Worm (Caenorhabditis elegans) whole organism, L1 larva: ENCODE measurements around the gene W07E11.1.
"Not testable (repeated sequence)": the region's sequence is repeated elsewhere in the genome, so short reads cannot be mapped to it uniquely, and the experiment has no call there.

Experiments used
- C16A3.4 ChIP-seq: fragments of 150-350 bp; optimal IDR thresholded peaks from 2 replicates; lab custom pipeline; 2014; ENCODE audit warnings: missing biosample characterization, missing genetic modification characterization
- Y116A8C.19 ChIP-seq: sonication (generic microtip); optimal IDR thresholded peaks from 2 replicates; lab custom pipeline; 2016; ENCODE audit warnings: missing compliant biosample characterization, missing genetic modification characterization, borderline replicate concordance
- alr-1 ChIP-seq: fragments of 200-800 bp; sonication (Bioruptor generic); optimal IDR thresholded peaks from 2 replicates; lab custom pipeline; 2018; ENCODE audit warnings: borderline replicate concordance, mild to moderate bottlenecking, missing genetic modification characterization, missing compliant biosample characterization
- ceh-63 ChIP-seq: fragments of 200-800 bp; sonication (Bioruptor generic); optimal IDR thresholded peaks from 2 replicates; lab custom pipeline; 2018; ENCODE audit warnings: mild to moderate bottlenecking, missing genetic modification characterization, missing compliant biosample characterization
- ceh-8 ChIP-seq: fragments of 200-800 bp; sonication (Bioruptor generic); optimal IDR thresholded peaks from 2 replicates; lab custom pipeline; 2018; ENCODE audit warnings: mild to moderate bottlenecking, missing genetic modification characterization, moderate library complexity, missing compliant biosample characterization
- ceh-82 ChIP-seq, 3 experiments: fragments of 150-350 bp in 1 of 3; sonication (generic microtip) in 2 of 3; optimal IDR thresholded peaks; 2 replicates each; lab custom pipeline; 2014 to 2017; ENCODE audit warnings: missing biosample characterization in 3 of 3, missing genetic modification characterization in 3 of 3
- ceh-88 ChIP-seq: fragments of 200-800 bp; sonication (Bioruptor generic); IDR thresholded peaks from 2 replicates; pipeline ENCODE4 v1.3.6; 2022; ENCODE audit warnings: missing genetic modification characterization, missing compliant biosample characterization
- ces-1 ChIP-seq: fragments of 150-350 bp; optimal IDR thresholded peaks from 2 replicates; lab custom pipeline; 2014; ENCODE audit warnings: missing biosample characterization, missing genetic modification reagents, missing genetic modification characterization
- dsc-1 ChIP-seq: sonication (generic microtip); optimal IDR thresholded peaks from 2 replicates; lab custom pipeline; 2016; ENCODE audit warnings: mild to moderate bottlenecking, missing genetic modification characterization, missing compliant biosample characterization
- efl-1 ChIP-seq, 4 experiments: fragments of 150-350 bp; optimal IDR thresholded peaks in 3 of 4; peaks in 1 of 4; 1 replicate in 1 of 4; 2 replicates in 3 of 4; lab custom pipeline; 2014; ENCODE audit warnings: missing biosample characterization in 2 of 4, missing genetic modification characterization in 2 of 4, missing genetic modification reagents in 2 of 4
- egl-13 ChIP-seq: sonication (generic microtip); optimal IDR thresholded peaks from 2 replicates; lab custom pipeline; 2016; ENCODE audit warnings: missing genotype, missing genetic modification reagents, missing genetic modification characterization, missing compliant biosample characterization
- egl-27 ChIP-seq, 2 experiments: fragments of 150-350 bp in 1 of 2; sonication (generic microtip); optimal IDR thresholded peaks; 3 replicates each; lab custom pipeline; 2017 to 2018; ENCODE audit warnings: missing biosample characterization in 2 of 2, missing genetic modification characterization in 2 of 2, missing genetic modification reagents in 2 of 2
- fkh-8 ChIP-seq: sonication (generic microtip); optimal IDR thresholded peaks from 2 replicates; lab custom pipeline; 2016; ENCODE audit warnings: mild to moderate bottlenecking, missing genetic modification characterization, missing compliant biosample characterization
- grh-1 ChIP-seq: fragments of 200-800 bp; sonication (Bioruptor generic); IDR thresholded peaks from 2 replicates; pipeline ENCODE4 v1.3.6; 2022; ENCODE audit warnings: missing genetic modification reagents, missing genetic modification characterization, missing compliant biosample characterization
- hpl-2 ChIP-seq: fragments of 150-350 bp; optimal IDR thresholded peaks from 2 replicates; lab custom pipeline; 2014; ENCODE audit warnings: missing biosample characterization, missing genetic modification reagents, missing genetic modification characterization
- irx-1 ChIP-seq: sonication (generic microtip); optimal IDR thresholded peaks from 2 replicates; lab custom pipeline; 2016; ENCODE audit warnings: missing genetic modification characterization, missing compliant biosample characterization
- jun-1 ChIP-seq: fragments of 150-350 bp; optimal IDR thresholded peaks from 2 replicates; lab custom pipeline; 2014; ENCODE audit warnings: missing biosample characterization, missing genetic modification reagents, missing genetic modification characterization
- lin-13 ChIP-seq: fragments of 150-350 bp; optimal IDR thresholded peaks from 2 replicates; lab custom pipeline; 2014; ENCODE audit warnings: missing biosample characterization, missing genetic modification reagents, missing genetic modification characterization
- lin-14 ChIP-seq: fragments of 200-800 bp; sonication (Bioruptor generic); optimal IDR thresholded peaks from 2 replicates; lab custom pipeline; 2018; ENCODE audit warnings: mild to moderate bottlenecking, missing genetic modification characterization, moderate library complexity, missing compliant biosample characterization
- lin-39 ChIP-seq: fragments of 150-350 bp; optimal IDR thresholded peaks from 2 replicates; lab custom pipeline; 2014; ENCODE audit warnings: missing biosample characterization, missing genetic modification reagents, missing genetic modification characterization
- lir-3 ChIP-seq: sonication (generic microtip); optimal IDR thresholded peaks from 2 replicates; lab custom pipeline; 2016; ENCODE audit warnings: mild to moderate bottlenecking, missing genetic modification characterization, moderate library complexity, missing compliant biosample characterization; ENCODE audit not compliant: poor library complexity
- lsy-2 ChIP-seq, 2 experiments: fragments of 150-350 bp; optimal IDR thresholded peaks; 2 replicates each; lab custom pipeline; 2014; ENCODE audit warnings: missing biosample characterization in 2 of 2, missing genetic modification characterization in 2 of 2
- mdl-1 ChIP-seq, 2 experiments: fragments of 150-350 bp; optimal IDR thresholded peaks; 2 replicates each; lab custom pipeline; 2014 to 2017; ENCODE audit warnings: missing biosample characterization in 2 of 2, missing genetic modification characterization in 2 of 2, inconsistent platforms in 1 of 2
- nhr-12 ChIP-seq: sonication (generic microtip); optimal IDR thresholded peaks from 2 replicates; lab custom pipeline; 2017; ENCODE audit warnings: missing biosample characterization, missing genetic modification characterization
- nhr-20 ChIP-seq: sonication (generic microtip); optimal IDR thresholded peaks from 2 replicates; lab custom pipeline; 2016; ENCODE audit warnings: mild to moderate bottlenecking, missing genetic modification characterization, missing compliant biosample characterization
- nhr-237 ChIP-seq: fragments of 150-350 bp; optimal IDR thresholded peaks from 2 replicates; lab custom pipeline; 2014; ENCODE audit warnings: missing biosample characterization, missing genetic modification characterization
- nhr-71 ChIP-seq: sonication (generic microtip); optimal IDR thresholded peaks from 2 replicates; lab custom pipeline; 2016; ENCODE audit warnings: mild to moderate bottlenecking, missing genetic modification characterization, moderate library complexity, missing compliant biosample characterization
- nhr-77 ChIP-seq: fragments of 150-350 bp; optimal IDR thresholded peaks from 2 replicates; lab custom pipeline; 2014; ENCODE audit warnings: missing biosample characterization, missing genetic modification characterization
- nhr-90 ChIP-seq: sonication (generic microtip); optimal IDR thresholded peaks from 2 replicates; lab custom pipeline; 2016; ENCODE audit warnings: mild to moderate bottlenecking, missing genetic modification characterization, missing compliant biosample characterization; ENCODE audit not compliant: poor library complexity
- rnt-1 ChIP-seq: sonication (generic microtip); optimal IDR thresholded peaks from 2 replicates; lab custom pipeline; 2016; ENCODE audit warnings: mild to moderate bottlenecking, missing genetic modification characterization, moderate library complexity, missing compliant biosample characterization
- skn-1 ChIP-seq: fragments of 150-350 bp; optimal IDR thresholded peaks from 2 replicates; lab custom pipeline; 2014; ENCODE audit warnings: missing biosample characterization, missing genetic modification characterization
- snu-23 ChIP-seq: sonication (generic microtip); optimal IDR thresholded peaks from 2 replicates; lab custom pipeline; 2016; ENCODE audit warnings: missing genetic modification characterization, missing compliant biosample characterization
- swsn-7 ChIP-seq: sonication (generic microtip); optimal IDR thresholded peaks from 2 replicates; lab custom pipeline; 2016; ENCODE audit warnings: missing genetic modification characterization, missing compliant biosample characterization
- tbx-2 ChIP-seq: sonication (generic microtip); optimal IDR thresholded peaks from 2 replicates; lab custom pipeline; 2016; ENCODE audit warnings: missing genetic modification characterization, missing compliant biosample characterization
- tlp-1 ChIP-seq: fragments of 150-350 bp; optimal IDR thresholded peaks from 2 replicates; lab custom pipeline; 2014; ENCODE audit warnings: missing biosample characterization, missing genetic modification characterization
- unc-130 ChIP-seq: fragments of 150-350 bp; optimal IDR thresholded peaks from 2 replicates; lab custom pipeline; 2017; ENCODE audit warnings: missing biosample characterization, missing genetic modification characterization, inconsistent platforms
- unc-62 ChIP-seq: fragments of 150-350 bp; optimal IDR thresholded peaks from 2 replicates; lab custom pipeline; 2014; ENCODE audit warnings: missing biosample characterization, missing genetic modification reagents, missing genetic modification characterization
- unc-86 ChIP-seq: sonication (generic microtip); optimal IDR thresholded peaks from 2 replicates; lab custom pipeline; 2016; ENCODE audit warnings: missing genetic modification characterization, missing compliant biosample characterization
- vab-15 ChIP-seq: sonication (generic microtip); optimal IDR thresholded peaks from 2 replicates; lab custom pipeline; 2017; ENCODE audit warnings: missing genotype, mild to moderate bottlenecking, missing genetic modification characterization, missing compliant biosample characterization
- xbp-1 ChIP-seq: sonication (generic microtip); optimal IDR thresholded peaks from 2 replicates; lab custom pipeline; 2016; ENCODE audit warnings: missing genetic modification characterization, missing compliant biosample characterization
- zag-1 ChIP-seq: fragments of 150-350 bp; optimal IDR thresholded peaks from 2 replicates; lab custom pipeline; 2014; ENCODE audit warnings: missing biosample characterization, missing genetic modification characterization
- ztf-11 ChIP-seq, 2 experiments: sonication (generic microtip); optimal IDR thresholded peaks; 2 replicates each; lab custom pipeline; 2016 to 2017; ENCODE audit warnings: missing genetic modification characterization in 2 of 2, missing biosample characterization in 1 of 2, missing compliant biosample characterization in 1 of 2
- ztf-4 ChIP-seq: fragments of 150-350 bp; optimal IDR thresholded peaks from 2 replicates; lab custom pipeline; 2014; ENCODE audit warnings: missing biosample characterization, missing genetic modification characterization

The W07E11.1 gene

ce11 chrX:10123015-10123414 is 38.6 kb downstream of the W07E11.1 start:
- TF ChIP-seq hpl-2 (GFP tag; lab: Kevin White, UChicago): no peak
- TF ChIP-seq xbp-1 (tag; lab: Kevin White, UChicago): no peak
- TF ChIP-seq grh-1 (GFP tag; lab: Robert Waterston, UW): no peak
- TF ChIP-seq ceh-8 (GFP tag; lab: Kevin White, UChicago): no peak
- no peak for TF ChIP-seq lir-3 (tag; lab: Kevin White, UChicago)
- no peak for TF ChIP-seq vab-15 (tag; lab: Kevin White, UChicago)
- TF ChIP-seq ztf-11 (tag; optimal IDR thresholded peaks at IDR 0.05; lab: Kevin White, UChicago): no peak
- TF ChIP-seq ces-1 (GFP tag; lab: Kevin White, UChicago): no peak
- TF ChIP-seq unc-130 (tag; lab: Kevin White, UChicago): no peak
- no peak for TF ChIP-seq zag-1 (tag; lab: Kevin White, UChicago)
- TF ChIP-seq egl-13 (tag; lab: Kevin White, UChicago): no peak

- TF ChIP-seq tlp-1 (tag; lab: Kevin White, UChicago) (no peak), C16A3.4 (tag; lab: Kevin White, UChicago) (peak; percentile 19), Y116A8C.19 (tag; lab: Kevin White, UChicago) (no peak), snu-23 (GFP tag; lab: Kevin White, UChicago) (peak; percentile 28), nhr-237 (tag; lab: Kevin White, UChicago) (no peak), unc-130 (tag; lab: Kevin White, UChicago) (peak; percentile 22), efl-1 (optimal IDR thresholded peaks at IDR 0.05; lab: Kevin White, UChicago) (no peak), efl-1 (GFP tag; optimal IDR thresholded peaks at IDR 0.05 in 1 of 2; lab: Kevin White, UChicago) (peak in 1 of 2 experiments; percentile 86), lsy-2 (tag; optimal IDR thresholded peaks at IDR 0.05; lab: Kevin White, UChicago) (peak in 1 of 2 experiments; percentile 26), skn-1 (tag; lab: Kevin White, UChicago) (peak; percentile 9), rnt-1 (tag; lab: Kevin White, UChicago) (peak; percentile 40), nhr-71 (tag; lab: Kevin White, UChicago) (peak; percentile 24), nhr-12 (no peak), irx-1 (tag; lab: Kevin White, UChicago) (no peak)
These were observed 39.9 kb downstream of the W07E11.1 start for ce11 chrX:10124338-10124737.

ce11 chrX:10130159-10130558 is 45.7 kb downstream of the W07E11.1 start:
- TF ChIP-seq jun-1 (tag; lab: Kevin White, UChicago) (no peak), lin-13 (GFP tag; lab: Kevin White, UChicago) (no peak), ztf-4 (tag; lab: Kevin White, UChicago) (no peak), lin-14 (GFP tag; lab: Kevin White, UChicago) (peak; percentile 68), egl-27 (tag; optimal IDR thresholded peaks at IDR 0.05; lab: Kevin White, UChicago) (no peak), nhr-77 (tag; lab: Kevin White, UChicago) (no peak), alr-1 (no peak), nhr-71 (tag; lab: Kevin White, UChicago) (peak; percentile 31), ceh-63 (no peak), ceh-88 (no peak), zag-1 (tag; lab: Kevin White, UChicago) (no peak), mdl-1 (tag; optimal IDR thresholded peaks at IDR 0.05; lab: Kevin White, UChicago) (no peak), rnt-1 (tag; lab: Kevin White, UChicago) (peak; percentile 66), unc-62 (no peak), lin-39 (tag; lab: Kevin White, UChicago) (peak; percentile 33)

ce11 chrX:10132546-10133032 is 48.2 kb downstream of the W07E11.1 start:
- TF ChIP-seq irx-1 (tag; lab: Kevin White, UChicago) (peak; percentile 45), xbp-1 (tag; lab: Kevin White, UChicago) (peak; percentile 52), nhr-90 (tag; lab: Kevin White, UChicago) (peak; percentile 57), dsc-1 (peak; percentile 58), tbx-2 (peak; percentile 44), lir-3 (tag; lab: Kevin White, UChicago) (peak; percentile 42), egl-13 (tag; lab: Kevin White, UChicago) (peak; percentile 13), fkh-8 (tag; lab: Kevin White, UChicago) (peak; percentile 36), mdl-1 (tag; optimal IDR thresholded peaks at IDR 0.05; lab: Kevin White, UChicago) (peak in 1 of 2 experiments; percentile 45), nhr-20 (tag; lab: Kevin White, UChicago) (peak; percentile 50), rnt-1 (tag; lab: Kevin White, UChicago) (peak; percentile 64), efl-1 (GFP tag; optimal IDR thresholded peaks at IDR 0.05 in 1 of 2; lab: Kevin White, UChicago) (peak in 1 of 2 experiments; percentile 61), lin-13 (GFP tag; lab: Kevin White, UChicago) (peak; percentile 30), nhr-77 (tag; lab: Kevin White, UChicago) (peak; percentile 40), snu-23 (GFP tag; lab: Kevin White, UChicago) (peak; percentile 77), unc-86 (tag; lab: Kevin White, UChicago) (peak; percentile 31), swsn-7 (tag; lab: Kevin White, UChicago) (peak; percentile 59), C16A3.4 (tag; lab: Kevin White, UChicago) (peak; percentile 54), ceh-82 (tag; optimal IDR thresholded peaks at IDR 0.05; lab: Kevin White, UChicago) (peak in 2 of 3 experiments; percentile 32 to 53), lin-14 (GFP tag; lab: Kevin White, UChicago) (peak; percentile 60)
- not testable (repeated sequence) for TF ChIP-seq efl-1 (optimal IDR thresholded peaks at IDR 0.05; lab: Kevin White, UChicago)
